Fruit fly (Drosophila melanogaster) whole organism, pupa: ENCODE results near the gene CG43367.

Experiments used
- CG12605 ChIP-seq: fragments of 200-800 bp; sonication (Bioruptor generic); IDR thresholded peaks from 2 replicates; pipeline ENCODE4 v1.3.6; 2022; ENCODE audit warnings: missing biosample characterization, missing genetic modification characterization
- CG4496 ChIP-seq: fragments of 200-800 bp; sonication (Bioruptor generic); IDR thresholded peaks from 3 replicates; pipeline ENCODE4 v1.3.6; 2022; ENCODE audit warnings: missing biosample characterization, missing genetic modification characterization
- CG8159 ChIP-seq: fragments of 200-800 bp; sonication (Bioruptor generic); optimal IDR thresholded peaks from 3 replicates; lab custom pipeline; 2018; ENCODE audit warnings: missing biosample characterization, mild to moderate bottlenecking, missing genetic modification characterization, moderate library complexity
- Snoo ChIP-seq: fragments of 200-800 bp; sonication (Bioruptor generic); optimal IDR thresholded peaks from 3 replicates; lab custom pipeline; 2017; ENCODE audit warnings: missing biosample characterization, mild to moderate bottlenecking, missing genetic modification characterization, inconsistent platforms
- rn ChIP-seq: fragments of 200-800 bp; sonication (Bioruptor generic); IDR thresholded peaks from 2 replicates; pipeline ENCODE4 v1.3.6; 2022; ENCODE audit warnings: missing biosample characterization, missing genetic modification characterization

- TF ChIP-seq rn (GFP tag; lab: Robert Waterston, UW) (peak; percentile 42; the same call in 1 of the 2 replicates), CG4496 (GFP tag; lab: Robert Waterston, UW) (peak; percentile 88), CG12605 (GFP tag; lab: Robert Waterston, UW) (peak; percentile 82), Snoo (tag; lab: Kevin White, UChicago) (peak; percentile 41), CG8159 (peak; percentile 96)
Observed at dm6 chr3L:4230357-4230901, 36.6 kb downstream of the CG43367 start.
